Fruit fly (Drosophila melanogaster): ENCODE results near the gene knk.

Gene knk

dm6 chr3R:10111815-10112185 lies 13.7 kb downstream of the knk start (continued):
- TF ChIP-seq CG43689 (GFP tag; IDR thresholded peaks at IDR 0.05), result no peak
- peak; percentile 39 for TF ChIP-seq CG4424 (GFP tag; optimal IDR thresholded peaks at IDR 0.05)
- TF ChIP-seq Atf3 (GFP tag; optimal IDR thresholded peaks at IDR 0.05), result no peak
- TF ChIP-seq CG2875 (GFP tag; optimal IDR thresholded peaks at IDR 0.05), result no peak
- TF ChIP-seq mirr (GFP tag; optimal IDR thresholded peaks at IDR 0.05), result no peak
- TF ChIP-seq CG2712 (tag; optimal IDR thresholded peaks at IDR 0.05), result peak; percentile 46
- no peak for TF ChIP-seq gfzf (GFP tag; optimal IDR thresholded peaks at IDR 0.05)
- TF ChIP-seq CG10543 (GFP tag; optimal IDR thresholded peaks at IDR 0.05), result no peak
- TF ChIP-seq CG5245 (GFP tag; optimal IDR thresholded peaks at IDR 0.05), result no peak
- peak; percentile 18 for TF ChIP-seq CG12659 (GFP tag; optimal IDR thresholded peaks at IDR 0.05)
- no peak for TF ChIP-seq CG4328 (GFP tag; optimal IDR thresholded peaks at IDR 0.05)
- TF ChIP-seq Scr (GFP tag; IDR thresholded peaks at IDR 0.05; ENCODE audit: partially characterized antibody), result no peak
- peak; percentile 55 for TF ChIP-seq gem (tag; optimal IDR thresholded peaks at IDR 0.05)
- no peak for TF ChIP-seq luna (GFP tag; optimal IDR thresholded peaks at IDR 0.05)
- TF ChIP-seq usp (GFP tag; optimal IDR thresholded peaks at IDR 0.05), result no peak
- TF ChIP-seq bowl (GFP tag; IDR thresholded peaks at IDR 0.05), result no peak
- TF ChIP-seq CG11504 (tag; optimal IDR thresholded peaks at IDR 0.05), result peak; percentile 49
- no peak for TF ChIP-seq Oaz (GFP tag; IDR thresholded peaks at IDR 0.05)
- TF ChIP-seq Usf (GFP tag; optimal IDR thresholded peaks at IDR 0.05), result no peak
- 0 out of 2 replicates have a peak, but pooled peaks have one; percentile 8 for TF ChIP-seq Ptx1 (GFP tag; IDR thresholded peaks at IDR 0.05)
- TF ChIP-seq CG13424 (tag; optimal IDR thresholded peaks at IDR 0.05), result peak; percentile 7
- peak; percentile 22 for TF ChIP-seq CG18619 (GFP tag; optimal IDR thresholded peaks at IDR 0.05)
- TF ChIP-seq HmgZ (tag; optimal IDR thresholded peaks at IDR 0.05), result no peak
- no peak for TF ChIP-seq CG14860 (GFP tag; IDR thresholded peaks at IDR 0.05; ENCODE audit: partially characterized antibody)
- no peak for TF ChIP-seq CG16813 (GFP tag; IDR thresholded peaks at IDR 0.05; ENCODE audit: partially characterized antibody)
- TF ChIP-seq ase (GFP tag; IDR thresholded peaks at IDR 0.05), result no peak
- no peak for TF ChIP-seq HLHmδ (GFP tag; optimal IDR thresholded peaks at IDR 0.05)
- TF ChIP-seq CG12219 (GFP tag; optimal IDR thresholded peaks at IDR 0.05), result no peak
- peak; percentile 31 for TF ChIP-seq Sox100B (GFP tag; optimal IDR thresholded peaks at IDR 0.05)
- peak; percentile 54 for TF ChIP-seq CG9727 (GFP tag; optimal IDR thresholded peaks at IDR 0.05)
- peak; percentile 24 for TF ChIP-seq bcd (GFP tag; optimal IDR thresholded peaks at IDR 0.05)
- TF ChIP-seq Lim3 (GFP tag; IDR thresholded peaks at IDR 0.05), result no peak
- TF ChIP-seq tio (GFP tag; optimal IDR thresholded peaks at IDR 0.05), result peak; percentile 21
- TF ChIP-seq mld (GFP tag; IDR thresholded peaks at IDR 0.05; ENCODE audit: partially characterized antibody), result no peak
- no peak; the same call in 1 of the 2 replicates for TF ChIP-seq Adf1 (GFP tag; IDR thresholded peaks at IDR 0.05)
- TF ChIP-seq Ets97D (GFP tag; optimal IDR thresholded peaks at IDR 0.05), result no peak
- no peak for TF ChIP-seq danr (GFP tag; IDR thresholded peaks at IDR 0.05)
- peak; percentile 2 for TF ChIP-seq Hmr (GFP tag; optimal IDR thresholded peaks at IDR 0.05)
- no peak for TF ChIP-seq CG8359 (GFP tag; optimal IDR thresholded peaks at IDR 0.05; ENCODE audit: borderline replicate concordance)
- TF ChIP-seq CG17328 (GFP tag; IDR thresholded peaks at IDR 0.05), result no peak
- no peak for TF ChIP-seq CG7987 (GFP tag; optimal IDR thresholded peaks at IDR 0.05)
- TF ChIP-seq toy (GFP tag; IDR thresholded peaks at IDR 0.05), result no peak
- TF ChIP-seq CG10321 (GFP tag; IDR thresholded peaks at IDR 0.05), result no peak
- peak; percentile 27 for TF ChIP-seq unpg (GFP tag; optimal IDR thresholded peaks at IDR 0.05)
- TF ChIP-seq CG18262 (tag; optimal IDR thresholded peaks at IDR 0.05), result peak; percentile 53
- TF ChIP-seq Atf6 (GFP tag; IDR thresholded peaks at IDR 0.05), result no peak
- TF ChIP-seq Antp (GFP tag; optimal IDR thresholded peaks at IDR 0.05), result no peak
- no peak for TF ChIP-seq CG31388 (GFP tag; optimal IDR thresholded peaks at IDR 0.05)
- TF ChIP-seq CG7556 (GFP tag; optimal IDR thresholded peaks at IDR 0.05), result peak; percentile 45
- TF ChIP-seq CG14710 (tag; optimal IDR thresholded peaks at IDR 0.05), result peak; percentile 16
- TF ChIP-seq Mad (GFP tag; optimal IDR thresholded peaks at IDR 0.05), result no peak

Data from whole organism, embryonic.